Worm (Caenorhabditis elegans): ENCODE data around the gene inx-7.

The inx-7 gene

ce11 chrIV:5946602-5947444 is at the start of gene inx-7:
inx-7 (minus strand) TSS chrIV:5946638.
- TF ChIP-seq Y79H2A.3 (GFP tag; conservative IDR thresholded peaks at IDR 0.05) (no peak), fkh-3 (tag; optimal IDR thresholded peaks at IDR 0.05) (no peak), egl-18 (GFP tag; IDR thresholded peaks at IDR 0.05) (no peak), mxl-1 (tag; optimal IDR thresholded peaks at IDR 0.05) (peak; percentile 11), hmg-1.2 (GFP tag; IDR thresholded peaks at IDR 0.05) (peak; percentile 62), Y53F4B.3 (GFP tag; IDR thresholded peaks at IDR 0.05) (no peak), rpc-1 (optimal IDR thresholded peaks at IDR 0.05) (no peak), rpc-1 (tag; optimal IDR thresholded peaks at IDR 0.05) (no peak), hlh-12 (tag; optimal IDR thresholded peaks at IDR 0.05) (no peak), dox-1 (GFP tag; IDR thresholded peaks at IDR 0.05) (peak; percentile 64), D2030.7 (GFP tag; IDR thresholded peaks at IDR 0.05) (peak; percentile 49; the same call in 1 of the 2 replicates), nfya-1 (tag; optimal IDR thresholded peaks at IDR 0.05; ENCODE audit: borderline replicate concordance, insufficient read depth) (no peak), nhr-120 (GFP tag; IDR thresholded peaks at IDR 0.05) (0 out of 2 replicates have a peak, but pooled peaks have one; percentile 61), ccch-3 (GFP tag; optimal IDR thresholded peaks at IDR 0.05) (no peak), sea-2 (GFP tag; IDR thresholded peaks at IDR 0.05) (no peak), lin-35 (GFP tag; optimal IDR thresholded peaks at IDR 0.05) (peak in 1 of 3 experiments; percentile 45), ceh-40 (GFP tag; IDR thresholded peaks at IDR 0.05) (0 out of 2 replicates have a peak, but pooled peaks have one; percentile 13), Y53G8AR.9 (GFP tag; conservative IDR thresholded peaks at IDR 0.05) (peak; percentile 90), F49E8.2 (tag; optimal IDR thresholded peaks at IDR 0.05; ENCODE audit: insufficient read depth) (peak; percentile 91), ekl-4 (GFP tag; IDR thresholded peaks at IDR 0.05) (peak; percentile 85), aptf-3 (GFP tag; IDR thresholded peaks at IDR 0.05) (0 out of 2 replicates have a peak, but pooled peaks have one; percentile 73), efl-1 (GFP tag; optimal IDR thresholded peaks at IDR 0.05) (peak; percentile 27), snpc-4 (GFP tag; optimal IDR thresholded peaks at IDR 0.05) (peak; percentile 79), snpc-4 (tag; optimal IDR thresholded peaks at IDR 0.05) (peak in 3 of 4 experiments; percentile 6 to 91 (median 61)), F33H1.4 (GFP tag; IDR thresholded peaks at IDR 0.05) (peak; percentile 55), ceh-100 (GFP tag; IDR thresholded peaks at IDR 0.05) (peak; percentile 63), rcor-1 (GFP tag; IDR thresholded peaks at IDR 0.05) (peak; percentile 83), ets-4 (GFP tag; optimal IDR thresholded peaks at IDR 0.05) (peak; percentile 67), madf-8 (GFP tag; conservative IDR thresholded peaks at IDR 0.05) (no peak), C06A6.2 (GFP tag; conservative IDR thresholded peaks at IDR 0.05) (no peak), F39B2.1 (GFP tag; IDR thresholded peaks at IDR 0.05) (0 out of 2 replicates have a peak, but pooled peaks have one; percentile 19), snpc-1.3 (tag; optimal IDR thresholded peaks at IDR 0.05; ENCODE audit: insufficient read depth) (peak; percentile 62), ZK185.1 (tag; optimal IDR thresholded peaks at IDR 0.05; ENCODE audit: poor library complexity, severe bottlenecking) (no peak), sdz-38 (tag; optimal IDR thresholded peaks at IDR 0.05) (no peak), unc-130 (GFP tag; optimal IDR thresholded peaks at IDR 0.05) (peak; percentile 48), dpl-1 (GFP tag; optimal IDR thresholded peaks at IDR 0.05) (no peak), ztf-25 (GFP tag; IDR thresholded peaks at IDR 0.05) (no peak), lin-26 (GFP tag; IDR thresholded peaks at IDR 0.05) (peak; percentile 76), ztf-18 (tag; optimal IDR thresholded peaks at IDR 0.05) (no peak), K11D2.4 (GFP tag; IDR thresholded peaks at IDR 0.05) (no peak), hsf-1 (GFP tag; IDR thresholded peaks at IDR 0.05) (peak; percentile 76; the same call in 1 of the 2 replicates), nhr-179 (tag; optimal IDR thresholded peaks at IDR 0.05) (no peak), hmg-20 (GFP tag; IDR thresholded peaks at IDR 0.05) (0 out of 2 replicates have a peak, but pooled peaks have one; percentile 19), bed-1 (GFP tag; IDR thresholded peaks at IDR 0.05) (no peak), ztf-6 (GFP tag; IDR thresholded peaks at IDR 0.05) (no peak), F57A8.1 (GFP tag; optimal IDR thresholded peaks at IDR 0.05) (no peak), ceh-91 (GFP tag; IDR thresholded peaks at IDR 0.05) (no peak)
